Worm (Caenorhabditis elegans) whole organism, young adult: Measurements from ENCODE around the gene sre-45.

Experiments used
- B0035.1 ChIP-seq: sonication (generic microtip); optimal IDR thresholded peaks from 2 replicates; lab custom pipeline; 2016; ENCODE audit warnings: missing genetic modification characterization, mild to moderate bottlenecking, missing compliant biosample characterization, missing genotype, missing genetic modification reagents
- B0336.3 ChIP-seq: fragments of 200-800 bp; sonication (Bioruptor generic); IDR thresholded peaks from 2 replicates; pipeline ENCODE4 v1.3.6; 2022; ENCODE audit warnings: missing genetic modification characterization, missing compliant biosample characterization
- F33H1.4 ChIP-seq: fragments of 200-800 bp; sonication (Bioruptor generic); IDR thresholded peaks from 2 replicates; pipeline ENCODE4 v1.3.6; 2022; ENCODE audit warnings: missing genetic modification reagents, missing genetic modification characterization, missing compliant biosample characterization
- T07F8.4 ChIP-seq: sonication (generic microtip); optimal IDR thresholded peaks from 2 replicates; lab custom pipeline; 2016; ENCODE audit warnings: mild to moderate bottlenecking, missing genetic modification characterization, moderate library complexity, missing compliant biosample characterization
- efl-1 ChIP-seq: fragments of 150-350 bp; optimal IDR thresholded peaks from 2 replicates; lab custom pipeline; 2014; ENCODE audit warnings: missing biosample characterization, missing genetic modification reagents, missing genetic modification characterization
- rec-8 ChIP-seq, 2 experiments: sonication (generic microtip); optimal IDR thresholded peaks; 2 replicates each; lab custom pipeline; 2016; ENCODE audit warnings: mild to moderate bottlenecking in 2 of 2, missing genetic modification characterization in 2 of 2, missing genetic modification reagents in 2 of 2, missing genotype in 2 of 2, missing biosample characterization in 1 of 2, missing compliant biosample characterization in 1 of 2, moderate library complexity in 1 of 2
- tbx-9 ChIP-seq: sonication (generic microtip); optimal IDR thresholded peaks from 2 replicates; lab custom pipeline; 2016; ENCODE audit warnings: borderline replicate concordance, missing genetic modification characterization, inconsistent platforms, missing compliant biosample characterization

DNA sequence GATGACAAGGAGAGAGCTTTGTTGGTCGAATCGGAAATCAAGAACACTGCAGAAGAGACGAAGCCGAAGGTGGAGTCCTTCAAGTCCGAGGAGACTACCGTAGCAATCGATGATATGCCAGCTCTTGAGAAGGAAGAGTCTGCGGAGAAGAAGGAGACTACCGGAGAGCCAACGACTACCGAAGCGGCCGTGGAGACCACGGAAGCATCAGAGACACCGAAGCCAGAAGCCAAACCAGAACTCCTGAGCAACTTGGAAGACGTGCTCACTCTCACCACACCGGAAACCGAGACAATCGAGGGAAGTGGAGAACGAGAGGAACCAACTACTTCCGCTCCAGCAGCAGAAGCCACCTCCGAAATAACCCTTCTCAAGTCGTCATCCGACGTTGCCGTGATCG is 33.6 kb upstream of the sre-45 start:
- TF ChIP-seq rec-8 (tag; optimal IDR thresholded peaks at IDR 0.05; lab: Kevin White, UChicago) (no peak), efl-1 (GFP tag; lab: Kevin White, UChicago) (no peak), T07F8.4 (tag; lab: Kevin White, UChicago) (no peak), B0336.3 (GFP tag; lab: Robert Waterston, UW) (no peak), B0035.1 (tag; lab: Kevin White, UChicago) (no peak), tbx-9 (tag; lab: Kevin White, UChicago) (no peak), F33H1.4 (GFP tag; lab: Robert Waterston, UW) (no peak)
